Fruit fly (Drosophila melanogaster) whole organism, embryonic: ENCODE measurements around the gene CG46462.

ENCODE experiments used
- CG32767 ChIP-seq: fragments of 200-800 bp; sonication (Bioruptor generic); IDR thresholded peaks from 2 replicates; pipeline ENCODE4 v1.3.6; 2022; ENCODE audit warnings: missing biosample characterization, missing genetic modification characterization
- CG6689 ChIP-seq: fragments of 200-800 bp; sonication (Bioruptor generic); IDR thresholded peaks from 2 replicates; pipeline ENCODE4 v1.3.6; 2022; ENCODE audit warnings: missing biosample characterization, missing genetic modification characterization
- bbx ChIP-seq: fragments of 200-800 bp; sonication (Bioruptor generic); IDR thresholded peaks from 2 replicates; pipeline ENCODE4 v1.3.6; 2022; ENCODE audit warnings: missing biosample characterization, missing genetic modification characterization; ENCODE audit not compliant: partially characterized antibody
- btn ChIP-seq: fragments of 200-800 bp; sonication (Bioruptor generic); optimal IDR thresholded peaks from 2 replicates; lab custom pipeline; 2016; ENCODE audit warnings: missing biosample characterization, missing genetic modification characterization
- odd ChIP-seq: fragments of 200-800 bp; sonication (Bioruptor generic); optimal IDR thresholded peaks from 2 replicates; lab custom pipeline; 2017; ENCODE audit warnings: missing biosample characterization, mild to moderate bottlenecking, missing genetic modification characterization
- onecut ChIP-seq: fragments of 200-800 bp; sonication (Bioruptor generic); IDR thresholded peaks from 2 replicates; pipeline ENCODE4 v1.3.6; 2022; ENCODE audit warnings: missing biosample characterization, missing genetic modification characterization
- pan ChIP-seq, 4 experiments: fragments of >200 bp in 3 of 4; fragments of 200-800 bp in 1 of 4; sonication (Bioruptor generic) in 1 of 4; optimal IDR thresholded peaks in 3 of 4; IDR thresholded peaks in 1 of 4; 2 replicates each; pipeline versions ENCODE4 v1.3.6 to Lab custom; 2017 to 2022; ENCODE audit warnings: missing biosample characterization in 2 of 4, missing genetic modification characterization in 2 of 4, mixed read lengths in 1 of 4
- pb ChIP-seq: fragments of 200-800 bp; sonication (Bioruptor generic); optimal IDR thresholded peaks from 3 replicates; lab custom pipeline; 2016; ENCODE audit warnings: missing biosample characterization, missing genetic modification characterization
- sisA ChIP-seq: fragments of 200-800 bp; sonication (Bioruptor generic); IDR thresholded peaks from 2 replicates; pipeline ENCODE4 v1.3.6; 2022; ENCODE audit warnings: missing biosample characterization, missing genetic modification characterization
- stwl ChIP-seq: fragments of 200-800 bp; sonication (Bioruptor generic); optimal IDR thresholded peaks from 3 replicates; lab custom pipeline; 2018; ENCODE audit warnings: missing biosample characterization, mild to moderate bottlenecking, missing genetic modification characterization, moderate library complexity
- wor ChIP-seq: fragments of 200-800 bp; sonication (Bioruptor generic); IDR thresholded peaks from 2 replicates; pipeline ENCODE4 v1.3.6; 2022; ENCODE audit warnings: missing biosample characterization, missing genetic modification characterization

- TF ChIP-seq pb, result no peak
- no peak for TF ChIP-seq wor (GFP tag; lab: Robert Waterston, UW)
- TF ChIP-seq odd (GFP tag; lab: Kevin White, UChicago), result peak; percentile 26
- TF ChIP-seq CG6689 (GFP tag; lab: Robert Waterston, UW), result 0 out of 2 replicates have a peak, but pooled peaks have one; percentile 17
- no peak for TF ChIP-seq stwl
- peak in 1 of 2 experiments; percentile 73 for TF ChIP-seq pan (optimal IDR thresholded peaks at IDR 0.05; lab: Kevin White, UChicago)
- no peak for TF ChIP-seq pan (GFP tag; optimal IDR thresholded peaks at IDR 0.05 in 1 of 2, IDR thresholded peaks at IDR 0.05 in 1 of 2)
- no peak for TF ChIP-seq btn (GFP tag; lab: Kevin White, UChicago)
- no peak for TF ChIP-seq CG32767 (GFP tag; lab: Robert Waterston, UW)
- no peak for TF ChIP-seq bbx
- no peak for TF ChIP-seq sisA
- no peak for TF ChIP-seq onecut (GFP tag; lab: Robert Waterston, UW)
Measured at dm6 chr3L:19898547-19899282, 32.8 kb upstream of the CG46462 start.
